Fruit fly (Drosophila melanogaster) whole organism, embryonic: ENCODE results near the gene Nrd1.

Source experiments
- Antp ChIP-seq: fragments of 200-800 bp; sonication (Bioruptor generic); optimal IDR thresholded peaks from 3 replicates; lab custom pipeline; 2016; ENCODE audit warnings: missing biosample characterization, missing genetic modification characterization
- Atf3 ChIP-seq: fragments of 200-800 bp; sonication (Bioruptor generic); optimal IDR thresholded peaks from 3 replicates; lab custom pipeline; 2016; ENCODE audit warnings: missing biosample characterization, missing genetic modification characterization
- Atf6 ChIP-seq: fragments of 200-800 bp; sonication (Bioruptor generic); IDR thresholded peaks from 2 replicates; pipeline ENCODE4 v1.3.6; 2022; ENCODE audit warnings: missing biosample characterization, missing genetic modification characterization
- CG10321 ChIP-seq: fragments of 200-800 bp; sonication (Bioruptor generic); IDR thresholded peaks from 2 replicates; pipeline ENCODE4 v1.3.6; 2022; ENCODE audit warnings: missing biosample characterization, missing genetic modification characterization
- CG10366 ChIP-seq: fragments of 200-800 bp; sonication (Bioruptor generic); IDR thresholded peaks from 2 replicates; pipeline ENCODE4 v1.3.6; 2022; ENCODE audit warnings: missing biosample characterization, missing genetic modification characterization
- CG12299 ChIP-seq: fragments of 200-800 bp; sonication (Bioruptor generic); optimal IDR thresholded peaks from 2 replicates; lab custom pipeline; 2018; ENCODE audit warnings: missing biosample characterization, mild to moderate bottlenecking, missing genetic modification characterization
- CG12744 ChIP-seq: fragments of 200-800 bp; sonication (Bioruptor generic); optimal IDR thresholded peaks from 2 replicates; lab custom pipeline; 2016; ENCODE audit warnings: missing biosample characterization, missing genetic modification characterization
- CG12769 ChIP-seq: fragments of 200-800 bp; sonication (Bioruptor generic); optimal IDR thresholded peaks from 2 replicates; lab custom pipeline; 2019; ENCODE audit warnings: missing biosample characterization, mild to moderate bottlenecking, missing genetic modification characterization, moderate library complexity
- CG14050 ChIP-seq: fragments of 200-800 bp; sonication (Bioruptor generic); IDR thresholded peaks from 3 replicates; pipeline ENCODE4 v1.3.6; 2022; ENCODE audit warnings: missing biosample characterization, missing genetic modification characterization
- CG14965 ChIP-seq: fragments of 200-800 bp; sonication (Bioruptor generic); optimal IDR thresholded peaks from 2 replicates; lab custom pipeline; 2016; ENCODE audit warnings: missing biosample characterization, missing genetic modification characterization, borderline replicate concordance
- CG15073 ChIP-seq: fragments of 200-800 bp; sonication (Bioruptor generic); optimal IDR thresholded peaks from 2 replicates; lab custom pipeline; 2016; ENCODE audit warnings: missing biosample characterization, missing genetic modification characterization
- CG1529 ChIP-seq: fragments of 200-800 bp; sonication (Bioruptor generic); optimal IDR thresholded peaks from 3 replicates; lab custom pipeline; 2018; ENCODE audit warnings: missing biosample characterization, missing genetic modification characterization
- CG1602 ChIP-seq: fragments of 200-800 bp; sonication (Bioruptor generic); optimal IDR thresholded peaks from 3 replicates; lab custom pipeline; 2016; ENCODE audit warnings: missing biosample characterization, missing genetic modification characterization
- CG17568 ChIP-seq: fragments of 200-800 bp; sonication (Bioruptor generic); optimal IDR thresholded peaks from 2 replicates; lab custom pipeline; 2018; ENCODE audit warnings: missing biosample characterization, mild to moderate bottlenecking, missing genetic modification characterization, moderate library complexity
- CG2116 ChIP-seq: fragments of 200-800 bp; sonication (Bioruptor generic); optimal IDR thresholded peaks from 3 replicates; lab custom pipeline; 2018; ENCODE audit warnings: missing biosample characterization, mild to moderate bottlenecking, missing genetic modification characterization
- CG2875 ChIP-seq: fragments of 200-800 bp; sonication (Bioruptor generic); optimal IDR thresholded peaks from 2 replicates; lab custom pipeline; 2017; ENCODE audit warnings: missing biosample characterization, mild to moderate bottlenecking, missing genetic modification characterization, missing genetic modification reagents
- CG3995 ChIP-seq: fragments of 200-800 bp; sonication (Bioruptor generic); optimal IDR thresholded peaks from 3 replicates; lab custom pipeline; 2016; ENCODE audit warnings: missing biosample characterization, missing genetic modification characterization
- CG43689 ChIP-seq: fragments of 200-800 bp; sonication (Bioruptor generic); IDR thresholded peaks from 2 replicates; pipeline ENCODE4 v1.3.6; 2022; ENCODE audit warnings: missing biosample characterization, missing genetic modification characterization
- CG4617 ChIP-seq: fragments of 200-800 bp; sonication (Bioruptor generic); optimal IDR thresholded peaks from 3 replicates; lab custom pipeline; 2016; ENCODE audit warnings: missing biosample characterization, missing genetic modification characterization, borderline replicate concordance
- CG4820 ChIP-seq: fragments of 200-800 bp; sonication (Bioruptor generic); optimal IDR thresholded peaks from 3 replicates; lab custom pipeline; 2016; ENCODE audit warnings: missing biosample characterization, missing genetic modification characterization
- CG4854 ChIP-seq: fragments of 200-800 bp; sonication (Bioruptor generic); optimal IDR thresholded peaks from 2 replicates; lab custom pipeline; 2016; ENCODE audit warnings: missing biosample characterization, missing genetic modification characterization, inconsistent platforms
- CG6175 ChIP-seq: fragments of 200-800 bp; sonication (Bioruptor generic); IDR thresholded peaks from 3 replicates; pipeline ENCODE4 v1.3.6; 2022; ENCODE audit warnings: missing biosample characterization, missing genetic modification characterization
- CG6654 ChIP-seq: fragments of 200-800 bp; sonication (Bioruptor generic); optimal IDR thresholded peaks from 2 replicates; lab custom pipeline; 2017; ENCODE audit warnings: missing biosample characterization, mild to moderate bottlenecking, missing genetic modification characterization
- CG6791 ChIP-seq: fragments of 200-800 bp; sonication (Bioruptor generic); IDR thresholded peaks from 3 replicates; pipeline ENCODE4 v1.3.6; 2022; ENCODE audit warnings: missing biosample characterization, missing genetic modification characterization; ENCODE audit not compliant: partially characterized antibody
- CG8290 ChIP-seq, 3 experiments: fragments of 200-800 bp; sonication (Bioruptor generic); optimal IDR thresholded peaks; 2 replicates each; lab custom pipeline; 2016 to 2019; ENCODE audit warnings: missing biosample characterization in 3 of 3, missing genetic modification characterization in 3 of 3, mild to moderate bottlenecking in 2 of 3, moderate library complexity in 1 of 3
- D ChIP-seq, 2 experiments: fragments of 200-800 bp in 1 of 2; fragments of >200 bp in 1 of 2; sonication (Bioruptor generic) in 1 of 2; optimal IDR thresholded peaks; 2 replicates in 1 of 2; 3 replicates in 1 of 2; lab custom pipeline; 2017; ENCODE audit warnings: mild to moderate bottlenecking in 1 of 2, missing biosample characterization in 1 of 2, missing genetic modification characterization in 1 of 2, missing genetic modification reagents in 1 of 2
- Dad ChIP-seq: fragments of 200-800 bp; sonication (Bioruptor generic); optimal IDR thresholded peaks from 3 replicates; lab custom pipeline; 2016; ENCODE audit warnings: missing biosample characterization, missing genetic modification characterization
- Dp ChIP-seq: fragments of 200-800 bp; sonication (Bioruptor generic); optimal IDR thresholded peaks from 2 replicates; lab custom pipeline; 2018; ENCODE audit warnings: missing biosample characterization, mild to moderate bottlenecking, missing genetic modification characterization, moderate library complexity
- E2f2 ChIP-seq: fragments of 200-800 bp; sonication (Bioruptor generic); IDR thresholded peaks from 2 replicates; pipeline ENCODE4 v1.3.6; 2022; ENCODE audit warnings: missing biosample characterization, missing genetic modification characterization
- Gsc ChIP-seq: fragments of 200-800 bp; sonication (Bioruptor generic); IDR thresholded peaks from 2 replicates; pipeline ENCODE4 v1.3.6; 2022; ENCODE audit warnings: missing biosample characterization, missing genetic modification characterization
- HLH3B ChIP-seq: fragments of 200-800 bp; sonication (Bioruptor generic); IDR thresholded peaks from 2 replicates; pipeline ENCODE4 v1.3.6; 2022; ENCODE audit warnings: missing biosample characterization, missing genetic modification characterization
- NFAT ChIP-seq: fragments of 200-800 bp; sonication (Bioruptor generic); IDR thresholded peaks from 2 replicates; pipeline ENCODE4 v1.3.6; 2022; ENCODE audit warnings: missing biosample characterization, missing genetic modification characterization
- Nf-YB ChIP-seq: fragments of 200-800 bp; sonication (Bioruptor generic); optimal IDR thresholded peaks from 3 replicates; lab custom pipeline; 2019; ENCODE audit warnings: missing biosample characterization, mild to moderate bottlenecking, missing genetic modification characterization, moderate library complexity
- Rx ChIP-seq: fragments of 200-800 bp; sonication (Bioruptor generic); IDR thresholded peaks from 2 replicates; pipeline ENCODE4 v1.3.6; 2022; ENCODE audit warnings: missing biosample characterization, missing genetic modification characterization
- Trl ChIP-seq, 3 experiments: fragments of >200 bp in 2 of 3; fragments of 200-800 bp in 1 of 3; sonication (Bioruptor generic) in 1 of 3; optimal IDR thresholded peaks; 2 replicates in 1 of 3; 3 replicates in 2 of 3; lab custom pipeline; 2016 to 2017; ENCODE audit warnings: missing biosample characterization in 1 of 3, missing genetic modification characterization in 1 of 3
- ap ChIP-seq: fragments of 200-800 bp; sonication (Bioruptor generic); IDR thresholded peaks from 2 replicates; pipeline ENCODE4 v1.3.6; 2022; ENCODE audit warnings: missing biosample characterization, missing genetic modification characterization
- fd64A ChIP-seq: fragments of 200-800 bp; sonication (Bioruptor generic); optimal IDR thresholded peaks from 3 replicates; lab custom pipeline; 2018; ENCODE audit warnings: missing biosample characterization, mild to moderate bottlenecking, missing genetic modification characterization
- knrl ChIP-seq: fragments of 200-800 bp; sonication (Bioruptor generic); IDR thresholded peaks from 3 replicates; pipeline ENCODE4 v1.3.6; 2022; ENCODE audit warnings: missing biosample characterization, missing genetic modification characterization; ENCODE audit not compliant: partially characterized antibody
- maf-S ChIP-seq: fragments of 200-800 bp; sonication (Bioruptor generic); optimal IDR thresholded peaks from 2 replicates; lab custom pipeline; 2016; ENCODE audit warnings: missing biosample characterization, missing genetic modification characterization
- mirr ChIP-seq: fragments of 200-800 bp; sonication (Bioruptor generic); optimal IDR thresholded peaks from 3 replicates; lab custom pipeline; 2018; ENCODE audit warnings: missing biosample characterization, mild to moderate bottlenecking, missing genetic modification characterization
- nom ChIP-seq: fragments of 200-800 bp; sonication (Bioruptor generic); optimal IDR thresholded peaks from 2 replicates; lab custom pipeline; 2017; ENCODE audit warnings: missing biosample characterization, missing genetic modification characterization, mild to moderate bottlenecking, moderate library complexity, missing genetic modification reagents
- phol ChIP-seq: fragments of 200-800 bp; sonication (Bioruptor generic); optimal IDR thresholded peaks from 3 replicates; lab custom pipeline; 2018; ENCODE audit warnings: missing biosample characterization, mild to moderate bottlenecking, missing genetic modification characterization, moderate library complexity
- pros ChIP-seq: fragments of 200-800 bp; sonication (Bioruptor generic); optimal IDR thresholded peaks from 3 replicates; lab custom pipeline; 2019; ENCODE audit warnings: missing biosample characterization, mild to moderate bottlenecking, missing genetic modification characterization, moderate library complexity
- pzg ChIP-seq: fragments of 200-800 bp; sonication (Bioruptor generic); optimal IDR thresholded peaks from 3 replicates; lab custom pipeline; 2018; ENCODE audit warnings: missing biosample characterization, mild to moderate bottlenecking, missing genetic modification characterization, moderate library complexity
- ranshi ChIP-seq: fragments of 200-800 bp; sonication (Bioruptor generic); IDR thresholded peaks from 2 replicates; pipeline ENCODE4 v1.3.6; 2022; ENCODE audit warnings: missing biosample characterization, missing genetic modification characterization
- trh ChIP-seq: fragments of 200-800 bp; sonication (Bioruptor generic); optimal IDR thresholded peaks from 2 replicates; lab custom pipeline; 2016; ENCODE audit warnings: missing biosample characterization, missing genetic modification characterization
- vnd ChIP-seq: fragments of 200-800 bp; sonication (Bioruptor generic); IDR thresholded peaks from 3 replicates; pipeline ENCODE4 v1.3.6; 2022; ENCODE audit warnings: missing biosample characterization, missing genetic modification characterization; ENCODE audit not compliant: partially characterized antibody
- wor ChIP-seq: fragments of 200-800 bp; sonication (Bioruptor generic); IDR thresholded peaks from 2 replicates; pipeline ENCODE4 v1.3.6; 2022; ENCODE audit warnings: missing biosample characterization, missing genetic modification characterization
- zf30C ChIP-seq: fragments of 200-800 bp; sonication (Bioruptor generic); optimal IDR thresholded peaks from 3 replicates; lab custom pipeline; 2018; ENCODE audit warnings: missing biosample characterization, mild to moderate bottlenecking, missing genetic modification characterization
- zfh1 ChIP-seq: fragments of 200-800 bp; sonication (Bioruptor generic); IDR thresholded peaks from 3 replicates; pipeline ENCODE4 v1.3.6; 2022; ENCODE audit warnings: missing biosample characterization, missing genetic modification characterization

Gene Nrd1

DNA sequence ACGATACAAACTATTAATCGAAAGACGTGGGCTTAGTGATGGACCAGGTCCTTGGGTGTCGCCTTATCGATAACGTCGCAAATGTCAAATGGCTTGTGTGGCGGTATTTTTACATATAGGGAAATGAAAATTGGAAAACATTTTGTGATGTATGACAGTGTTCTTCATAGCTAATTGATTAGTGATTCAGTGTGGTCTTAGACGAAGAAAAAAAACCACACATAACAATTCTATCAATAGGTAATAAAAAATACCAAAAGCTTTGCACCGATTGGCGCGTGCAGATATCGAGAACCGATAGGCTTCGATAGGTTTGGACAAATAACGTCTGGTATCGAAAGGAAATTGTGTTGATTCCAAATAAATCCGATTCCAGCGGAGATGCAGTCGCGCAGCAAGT is at the start of gene Nrd1, which contains the start of gene CG1847 (continued):
- TF ChIP-seq CG17568 (GFP tag; lab: Kevin White, UChicago) (no peak), CG6654 (GFP tag; lab: Kevin White, UChicago) (no peak), zf30C (GFP tag; lab: Kevin White, UChicago) (no peak), NFAT (GFP tag; lab: Robert Waterston, UW) (no peak), CG12744 (GFP tag; lab: Kevin White, UChicago) (no peak), CG6175 (no peak), CG10321 (GFP tag; lab: Robert Waterston, UW) (no peak), CG2875 (GFP tag; lab: Kevin White, UChicago) (no peak), CG1602 (GFP tag; lab: Kevin White, UChicago) (no peak), CG43689 (GFP tag; lab: Robert Waterston, UW) (no peak), D (optimal IDR thresholded peaks at IDR 0.05; lab: Kevin White, UChicago) (no peak), D (GFP tag; optimal IDR thresholded peaks at IDR 0.05; lab: Kevin White, UChicago) (no peak), Dad (GFP tag; lab: Kevin White, UChicago) (no peak), Atf6 (no peak), maf-S (GFP tag; lab: Kevin White, UChicago) (no peak), nom (GFP tag; lab: Kevin White, UChicago) (no peak), Nf-YB (GFP tag; lab: Kevin White, UChicago) (no peak), CG4617 (peak; percentile 27), ranshi (GFP tag; lab: Robert Waterston, UW) (no peak), CG1529 (GFP tag; lab: Kevin White, UChicago) (no peak), CG4854 (GFP tag; lab: Kevin White, UChicago) (no peak), CG12769 (no peak), E2f2 (GFP tag; lab: Robert Waterston, UW) (peak; percentile 49), fd64A (GFP tag; lab: Kevin White, UChicago) (no peak), CG4820 (no peak), CG10366 (GFP tag; lab: Robert Waterston, UW) (no peak), pros (GFP tag; lab: Kevin White, UChicago) (no peak), CG6791 (peak; percentile 78), CG3995 (no peak), zfh1 (no peak), knrl (GFP tag; lab: Robert Waterston, UW) (peak; percentile 62; the same call in 2 of the 3 replicates), CG12299 (tag; lab: Kevin White, UChicago) (no peak), HLH3B (GFP tag; lab: Robert Waterston, UW) (no peak), Atf3 (GFP tag; lab: Kevin White, UChicago) (no peak), ap (GFP tag; lab: Robert Waterston, UW) (no peak), phol (peak; percentile 10), Dp (GFP tag; lab: Kevin White, UChicago) (peak; percentile 46), mirr (no peak), Antp (GFP tag; lab: Kevin White, UChicago) (no peak), wor (GFP tag; lab: Robert Waterston, UW) (no peak), pzg (GFP tag; lab: Kevin White, UChicago) (peak; percentile 55), Gsc (GFP tag; lab: Robert Waterston, UW) (no peak), CG14050 (GFP tag; lab: Robert Waterston, UW) (no peak), Trl (optimal IDR thresholded peaks at IDR 0.05; lab: Kevin White, UChicago) (no peak), Trl (GFP tag; optimal IDR thresholded peaks at IDR 0.05; lab: Kevin White, UChicago) (no peak), vnd (GFP tag; lab: Robert Waterston, UW) (peak; percentile 83), CG14965 (GFP tag; lab: Kevin White, UChicago) (no peak), CG2116 (peak; percentile 82), CG8290 (GFP tag; optimal IDR thresholded peaks at IDR 0.05; lab: Kevin White, UChicago) (peak; percentile 10), CG8290 (tag; optimal IDR thresholded peaks at IDR 0.05; lab: Kevin White, UChicago) (no peak), Rx (GFP tag; lab: Robert Waterston, UW) (no peak), trh (GFP tag; lab: Kevin White, UChicago) (no peak), CG15073 (no peak)
